Fruit fly (Drosophila melanogaster): Measurements from ENCODE around the gene CG14739.

The CG14739 gene

dm6 chr3R:12010202-12010824 lies 38.7 kb downstream of the CG14739 start, which contains the start of the genes KLHL18 and GCC185 (continued):
- TF ChIP-seq peb (GFP tag; IDR thresholded peaks at IDR 0.05) (peak; percentile 42; the same call in 1 of the 2 replicates), bowl (GFP tag; IDR thresholded peaks at IDR 0.05) (no peak), kay (GFP tag; optimal IDR thresholded peaks at IDR 0.05) (peak; percentile 65), CG11695 (GFP tag; IDR thresholded peaks at IDR 0.05) (0 out of 3 replicates have a peak, but pooled peaks have one; percentile 43), Elba2 (GFP tag; optimal IDR thresholded peaks at IDR 0.05) (peak; percentile 95), ro (GFP tag; IDR thresholded peaks at IDR 0.05) (peak; percentile 56), gem (tag; optimal IDR thresholded peaks at IDR 0.05) (peak; percentile 86), Spps (tag; optimal IDR thresholded peaks at IDR 0.05) (peak; percentile 45), CG13287 (GFP tag; IDR thresholded peaks at IDR 0.05; ENCODE audit: partially characterized antibody) (peak; percentile 78), CG18764 (GFP tag; optimal IDR thresholded peaks at IDR 0.05) (peak; percentile 69), CG1529 (GFP tag; optimal IDR thresholded peaks at IDR 0.05) (no peak), CG11093 (GFP tag; IDR thresholded peaks at IDR 0.05) (peak; percentile 66; the same call in 2 of the 3 replicates), dmrt99B (tag; optimal IDR thresholded peaks at IDR 0.05) (no peak), lilli (GFP tag; optimal IDR thresholded peaks at IDR 0.05) (peak; percentile 84), Atf3 (GFP tag; optimal IDR thresholded peaks at IDR 0.05) (peak; percentile 36), zfh2 (GFP tag; optimal IDR thresholded peaks at IDR 0.05) (peak; percentile 81), danr (GFP tag; IDR thresholded peaks at IDR 0.05) (no peak), ems (GFP tag; optimal IDR thresholded peaks at IDR 0.05) (peak; percentile 52), H2.0 (GFP tag; IDR thresholded peaks at IDR 0.05) (peak; percentile 46; the same call in 1 of the 2 replicates), crol (GFP tag; IDR thresholded peaks at IDR 0.05) (no peak), HLHmδ (GFP tag; optimal IDR thresholded peaks at IDR 0.05) (no peak), CG17361 (GFP tag; IDR thresholded peaks at IDR 0.05) (peak; percentile 92), CG7271 (tag; optimal IDR thresholded peaks at IDR 0.05) (no peak), CG8944 (GFP tag; optimal IDR thresholded peaks at IDR 0.05) (peak; percentile 60), tup (GFP tag; optimal IDR thresholded peaks at IDR 0.05) (no peak), CG14965 (GFP tag; optimal IDR thresholded peaks at IDR 0.05; ENCODE audit: borderline replicate concordance) (no peak), Dp (GFP tag; optimal IDR thresholded peaks at IDR 0.05) (no peak), stc (GFP tag; IDR thresholded peaks at IDR 0.05) (no peak), ATbp (GFP tag; optimal IDR thresholded peaks at IDR 0.05) (no peak), CG10267 (tag; optimal IDR thresholded peaks at IDR 0.05) (peak; percentile 80), run (tag; optimal IDR thresholded peaks at IDR 0.05) (peak; percentile 18), CG7928 (GFP tag; optimal IDR thresholded peaks at IDR 0.05) (peak; percentile 22), Antp (GFP tag; optimal IDR thresholded peaks at IDR 0.05) (peak; percentile 28), croc (GFP tag; conservative IDR thresholded peaks at IDR 0.05) (peak; percentile 61; the same call in 2 of the 3 replicates), sim (GFP tag; IDR thresholded peaks at IDR 0.05) (no peak), Fer1 (GFP tag; optimal IDR thresholded peaks at IDR 0.05) (no peak), CG13123 (GFP tag; optimal IDR thresholded peaks at IDR 0.05) (peak; percentile 30), CG6689 (GFP tag; IDR thresholded peaks at IDR 0.05) (peak; percentile 100), CG9727 (GFP tag; optimal IDR thresholded peaks at IDR 0.05) (peak; percentile 76), odd (GFP tag; optimal IDR thresholded peaks at IDR 0.05) (no peak), nerfin-1 (tag; optimal IDR thresholded peaks at IDR 0.05) (peak; percentile 63), CG11247 (GFP tag; IDR thresholded peaks at IDR 0.05) (peak; percentile 53; the same call in 1 of the 2 replicates), salm (tag; optimal IDR thresholded peaks at IDR 0.05) (no peak), al (GFP tag; IDR thresholded peaks at IDR 0.05) (peak; percentile 83), Lim3 (GFP tag; IDR thresholded peaks at IDR 0.05) (no peak), Lpt (GFP tag; optimal IDR thresholded peaks at IDR 0.05) (no peak), Hr39 (optimal IDR thresholded peaks at IDR 0.05) (no peak), CG11723 (GFP tag; optimal IDR thresholded peaks at IDR 0.05) (no peak), CG16863 (GFP tag; optimal IDR thresholded peaks at IDR 0.05) (peak; percentile 49), CTCF (GFP tag; optimal IDR thresholded peaks at IDR 0.05) (no peak), CG8089 (GFP tag; optimal IDR thresholded peaks at IDR 0.05) (peak; percentile 23), pum (GFP tag; optimal IDR thresholded peaks at IDR 0.05) (peak; percentile 70)
